Worm (Caenorhabditis elegans) whole organism, mixed stage, embryonic: Measurements from ENCODE around the gene srh-136.

ENCODE experiments used
- M03D4.4 ChIP-seq: sonication (generic microtip); optimal IDR thresholded peaks from 2 replicates; lab custom pipeline; 2017; ENCODE audit warnings: mild to moderate bottlenecking, missing genetic modification characterization, missing compliant biosample characterization
- bed-3 ChIP-seq: fragments of 200-800 bp; sonication (Bioruptor generic); optimal IDR thresholded peaks from 3 replicates; lab custom pipeline; 2018; ENCODE audit warnings: mild to moderate bottlenecking, missing genetic modification characterization, moderate library complexity, missing compliant biosample characterization
- blmp-1 ChIP-seq: fragments of 150-350 bp; optimal IDR thresholded peaks from 2 replicates; lab custom pipeline; 2014; ENCODE audit warnings: missing biosample characterization, missing genetic modification characterization
- ceh-83 ChIP-seq: fragments of 200-800 bp; sonication (Bioruptor generic); optimal IDR thresholded peaks from 2 replicates; lab custom pipeline; 2018; ENCODE audit warnings: mild to moderate bottlenecking, missing genetic modification characterization, missing compliant biosample characterization
- ces-1 ChIP-seq: fragments of 150-350 bp; optimal IDR thresholded peaks from 2 replicates; lab custom pipeline; 2014; ENCODE audit warnings: missing biosample characterization, missing genetic modification reagents, missing genetic modification characterization
- cnd-1 ChIP-seq: fragments of 200-800 bp; sonication (Bioruptor generic); optimal IDR thresholded peaks from 2 replicates; lab custom pipeline; 2018; ENCODE audit warnings: mild to moderate bottlenecking, missing genetic modification characterization, missing compliant biosample characterization
- drap-1 ChIP-seq: fragments of 200-800 bp; sonication (Bioruptor generic); optimal IDR thresholded peaks from 3 replicates; lab custom pipeline; 2018; ENCODE audit warnings: mild to moderate bottlenecking, missing genetic modification characterization, missing compliant biosample characterization
- elt-1 ChIP-seq: sonication (generic microtip); optimal IDR thresholded peaks from 2 replicates; lab custom pipeline; 2017; ENCODE audit warnings: missing genetic modification characterization, mild to moderate bottlenecking, missing compliant biosample characterization, antibody characterized with exemption, moderate library complexity, borderline replicate concordance; ENCODE audit not compliant: insufficient read depth
- elt-3 ChIP-seq: fragments of 150-350 bp; optimal IDR thresholded peaks from 2 replicates; lab custom pipeline; 2014; ENCODE audit warnings: missing biosample characterization, missing genetic modification characterization
- flh-1 ChIP-seq: fragments of 200-800 bp; sonication (Bioruptor generic); optimal IDR thresholded peaks from 2 replicates; lab custom pipeline; 2018; ENCODE audit warnings: mild to moderate bottlenecking, missing genetic modification characterization, moderate library complexity, missing compliant biosample characterization
- ham-2 ChIP-seq: fragments of 200-800 bp; sonication (Bioruptor generic); optimal IDR thresholded peaks from 2 replicates; lab custom pipeline; 2018; ENCODE audit warnings: mild to moderate bottlenecking, missing genetic modification characterization, missing compliant biosample characterization
- hlh-1 ChIP-seq: fragments of 150-350 bp; optimal IDR thresholded peaks from 2 replicates; lab custom pipeline; 2014; ENCODE audit warnings: missing biosample characterization, missing genetic modification reagents, missing genetic modification characterization
- lin-32 ChIP-seq: fragments of 200-800 bp; sonication (Bioruptor generic); optimal IDR thresholded peaks from 2 replicates; lab custom pipeline; 2018; ENCODE audit warnings: mild to moderate bottlenecking, missing genetic modification characterization, missing compliant biosample characterization
- lsy-2 ChIP-seq: fragments of 150-350 bp; optimal IDR thresholded peaks from 2 replicates; lab custom pipeline; 2014; ENCODE audit warnings: missing biosample characterization, missing genetic modification characterization
- mab-5 ChIP-seq: fragments of 150-350 bp; optimal IDR thresholded peaks from 2 replicates; lab custom pipeline; 2014; ENCODE audit warnings: missing biosample characterization, missing genetic modification characterization
- mep-1 ChIP-seq: fragments of 150-350 bp; optimal IDR thresholded peaks from 2 replicates; lab custom pipeline; 2017; ENCODE audit warnings: missing biosample characterization, missing genetic modification reagents, missing genetic modification characterization, inconsistent platforms
- mls-2 ChIP-seq: sonication (generic microtip); optimal IDR thresholded peaks from 2 replicates; lab custom pipeline; 2016; ENCODE audit warnings: mild to moderate bottlenecking, missing genetic modification characterization, moderate library complexity, missing compliant biosample characterization
- nhr-12 ChIP-seq: fragments of 150-350 bp; optimal IDR thresholded peaks from 2 replicates; lab custom pipeline; 2014; ENCODE audit warnings: missing biosample characterization, missing genetic modification characterization
- nhr-2 ChIP-seq: fragments of 150-350 bp; optimal IDR thresholded peaks from 2 replicates; lab custom pipeline; 2014; ENCODE audit warnings: missing biosample characterization, missing genetic modification characterization
- nhr-237 ChIP-seq: fragments of 150-350 bp; optimal IDR thresholded peaks from 2 replicates; lab custom pipeline; 2014; ENCODE audit warnings: missing biosample characterization, missing genetic modification characterization
- nhr-28 ChIP-seq: fragments of 150-350 bp; optimal IDR thresholded peaks from 2 replicates; lab custom pipeline; 2014; ENCODE audit warnings: missing biosample characterization, missing genetic modification characterization
- nhr-76 ChIP-seq: sonication (generic microtip); optimal IDR thresholded peaks from 2 replicates; lab custom pipeline; 2017; ENCODE audit warnings: missing biosample characterization, missing genetic modification characterization
- pha-4 ChIP-seq: fragments of 150-350 bp; optimal IDR thresholded peaks from 2 replicates; lab custom pipeline; 2018; ENCODE audit warnings: missing biosample characterization, missing genetic modification reagents, missing genetic modification characterization
- snpc-4 ChIP-seq: fragments of 150-350 bp; optimal IDR thresholded peaks from 2 replicates; lab custom pipeline; 2014; ENCODE audit warnings: missing biosample characterization, missing genetic modification characterization
- sptf-1 ChIP-seq: sonication (generic microtip); optimal IDR thresholded peaks from 2 replicates; lab custom pipeline; 2017; ENCODE audit warnings: mild to moderate bottlenecking, missing genetic modification characterization, moderate library complexity, missing compliant biosample characterization
- tbx-8 ChIP-seq: fragments of 200-800 bp; sonication (Bioruptor generic); optimal IDR thresholded peaks from 2 replicates; lab custom pipeline; 2018; ENCODE audit warnings: mild to moderate bottlenecking, missing genetic modification characterization, moderate library complexity, missing compliant biosample characterization
- unc-120 ChIP-seq: sonication (generic microtip); optimal IDR thresholded peaks from 2 replicates; lab custom pipeline; 2017; ENCODE audit warnings: missing genetic modification characterization, missing compliant biosample characterization; ENCODE audit not compliant: poor library complexity, severe bottlenecking
- unc-39 ChIP-seq: fragments of 150-350 bp; optimal IDR thresholded peaks from 2 replicates; lab custom pipeline; 2014; ENCODE audit warnings: missing biosample characterization, missing genetic modification characterization
- unc-62 ChIP-seq: fragments of 150-350 bp; optimal IDR thresholded peaks from 2 replicates; lab custom pipeline; 2014; ENCODE audit warnings: missing biosample characterization, missing genetic modification reagents, missing genetic modification characterization
- zip-8 ChIP-seq: fragments of 150-350 bp; optimal IDR thresholded peaks from 2 replicates; lab custom pipeline; 2014; ENCODE audit warnings: missing biosample characterization, missing genetic modification characterization
- ztf-11 ChIP-seq: fragments of 150-350 bp; optimal IDR thresholded peaks from 2 replicates; lab custom pipeline; 2014; ENCODE audit warnings: missing biosample characterization, missing genetic modification characterization

The srh-136 gene

ce11 chrV:16497504-16497903 lies at the start of gene srh-136:
Gene srh-136 (minus strand): TSS chrV:16497596.
- TF ChIP-seq elt-3 (tag; lab: Kevin White, UChicago) = no peak
- TF ChIP-seq mab-5 (tag; lab: Kevin White, UChicago) = no peak
- TF ChIP-seq mls-2 (tag; lab: Kevin White, UChicago) = no peak
- no peak for TF ChIP-seq drap-1
- no peak for TF ChIP-seq bed-3 (GFP tag; lab: Kevin White, UChicago)
- no peak for TF ChIP-seq ham-2
- TF ChIP-seq ceh-83 (GFP tag; lab: Kevin White, UChicago) = no peak
- no peak for TF ChIP-seq hlh-1 (tag; lab: Kevin White, UChicago)
- no peak for TF ChIP-seq elt-1 (tag; lab: Kevin White, UChicago)
- no peak for TF ChIP-seq nhr-237 (tag; lab: Kevin White, UChicago)
- no peak for TF ChIP-seq ces-1
- no peak for TF ChIP-seq zip-8

ce11 chrV:16540657-16541056 lies 43.3 kb upstream of the srh-136 start:
- TF ChIP-seq nhr-12 = no peak
- TF ChIP-seq ces-1 = no peak
- no peak for TF ChIP-seq lsy-2 (tag; lab: Kevin White, UChicago)
- TF ChIP-seq unc-39 (tag; lab: Kevin White, UChicago) = no peak
- no peak for TF ChIP-seq ztf-11 (tag; lab: Kevin White, UChicago)
- TF ChIP-seq unc-120 = no peak
- no peak for TF ChIP-seq hlh-1 (tag; lab: Kevin White, UChicago)
- TF ChIP-seq mab-5 (tag; lab: Kevin White, UChicago) = no peak
- TF ChIP-seq bed-3 (GFP tag; lab: Kevin White, UChicago) = no peak
- TF ChIP-seq M03D4.4 = no peak
- no peak for TF ChIP-seq nhr-76
- no peak for TF ChIP-seq blmp-1 (tag; lab: Kevin White, UChicago)
- no peak for TF ChIP-seq mls-2 (tag; lab: Kevin White, UChicago)

DNA sequence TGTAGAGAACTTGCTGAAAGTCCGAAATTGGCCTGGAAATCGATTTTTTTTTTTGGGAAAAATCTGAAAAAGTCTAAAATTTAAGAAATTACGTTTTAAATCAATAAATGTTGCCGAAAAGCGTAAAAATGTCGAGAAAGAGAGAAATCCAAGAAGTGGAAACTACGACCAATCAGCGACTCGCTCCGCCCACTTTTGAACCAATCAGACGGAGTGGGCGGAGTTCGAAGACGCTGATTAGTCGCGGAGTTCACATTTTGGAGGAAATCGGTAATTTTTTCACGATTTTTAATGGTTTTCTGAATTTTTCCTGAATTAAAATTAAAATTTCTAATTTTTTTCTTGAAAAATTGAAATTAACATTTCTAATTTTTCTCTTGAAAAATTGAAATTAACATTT lies 42.3 kb upstream of the srh-136 start:
- TF ChIP-seq ztf-11 (tag; lab: Kevin White, UChicago) (no peak), nhr-76 (no peak), nhr-2 (tag; lab: Kevin White, UChicago) (no peak), nhr-28 (no peak), drap-1 (no peak), unc-62 (no peak), blmp-1 (tag; lab: Kevin White, UChicago) (no peak), pha-4 (tag; lab: Kevin White, UChicago) (no peak), mab-5 (tag; lab: Kevin White, UChicago) (no peak), elt-3 (tag; lab: Kevin White, UChicago) (no peak), snpc-4 (tag; lab: Kevin White, UChicago) (no peak), ham-2 (no peak), ceh-83 (GFP tag; lab: Kevin White, UChicago) (no peak), unc-39 (tag; lab: Kevin White, UChicago) (no peak)

ce11 chrV:16537908-16538446 lies 40.6 kb upstream of the srh-136 start, which contains the start of gene Y32B12B.2:
Gene Y32B12B.2 (plus strand): TSS chrV:16538396.
- TF ChIP-seq lsy-2 (tag; lab: Kevin White, UChicago) = peak; percentile 94
- peak; percentile 11 for TF ChIP-seq sptf-1 (tag; lab: Kevin White, UChicago)
- TF ChIP-seq unc-120 = no peak
- TF ChIP-seq nhr-2 (tag; lab: Kevin White, UChicago) = no peak

- no peak for TF ChIP-seq drap-1
- TF ChIP-seq blmp-1 (tag; lab: Kevin White, UChicago) = no peak
- no peak for TF ChIP-seq ces-1
- TF ChIP-seq lin-32 (GFP tag; lab: Kevin White, UChicago) = no peak
- TF ChIP-seq snpc-4 (tag; lab: Kevin White, UChicago) = no peak
- no peak for TF ChIP-seq unc-120
- no peak for TF ChIP-seq ztf-11 (tag; lab: Kevin White, UChicago)
- no peak for TF ChIP-seq cnd-1 (tag; lab: Kevin White, UChicago)
- TF ChIP-seq, all 35 proteins: peak for 0
These were observed 39.3 kb upstream of the srh-136 start, which contains the start of gene Y32B12B.1 for ce11 chrV:16536701-16537100. Gene Y32B12B.1 (plus strand): TSS chrV:16537001.

- no peak for TF ChIP-seq unc-120
- TF ChIP-seq elt-3 (tag; lab: Kevin White, UChicago) = no peak
- TF ChIP-seq nhr-28 = no peak
- TF ChIP-seq ces-1 = no peak
- no peak for TF ChIP-seq flh-1 (GFP tag; lab: Kevin White, UChicago)
- TF ChIP-seq zip-8 = no peak
- no peak for TF ChIP-seq lin-32 (GFP tag; lab: Kevin White, UChicago)
- TF ChIP-seq mep-1 (tag; lab: Kevin White, UChicago) = no peak
- TF ChIP-seq nhr-76 = no peak
- no peak for TF ChIP-seq blmp-1 (tag; lab: Kevin White, UChicago)
- TF ChIP-seq nhr-237 (tag; lab: Kevin White, UChicago) = no peak
- no peak for TF ChIP-seq tbx-8
- no peak for TF ChIP-seq lsy-2 (tag; lab: Kevin White, UChicago)
- no peak for TF ChIP-seq bed-3 (GFP tag; lab: Kevin White, UChicago)
These were observed 37.8 kb upstream of the srh-136 start, which contains the start of gene Y32B12B.8 for ce11 chrV:16535172-16535571. Gene Y32B12B.8 (plus strand): TSS chrV:16535472.
